Fruit fly (Drosophila melanogaster): Measurements from ENCODE around the gene CG31064.

DNA sequence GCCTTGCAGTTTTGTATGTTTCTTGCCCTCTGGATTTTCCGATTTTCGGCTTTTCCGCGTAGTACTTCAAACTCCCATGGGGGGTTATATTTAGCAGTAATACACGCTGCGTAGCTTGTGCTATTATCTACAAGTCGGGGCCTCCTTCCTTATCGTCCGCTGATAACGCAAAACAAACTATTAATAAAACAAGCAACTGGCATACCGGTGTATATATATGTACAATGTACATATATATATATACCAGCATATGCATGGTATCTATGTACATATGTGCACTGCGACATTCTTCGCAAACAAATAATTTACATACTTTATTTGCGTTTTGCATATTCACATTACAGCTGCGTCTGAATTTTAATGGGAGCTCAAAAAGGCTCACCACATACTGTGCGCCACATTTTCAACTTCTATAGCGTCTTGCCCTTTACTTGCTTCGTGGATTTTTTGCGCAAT, 15.1 kb upstream of the CG31064 start:
- no peak for TF ChIP-seq h (GFP tag; optimal IDR thresholded peaks at IDR 0.05)
- no peak for TF ChIP-seq Hnf4 (GFP tag; optimal IDR thresholded peaks at IDR 0.05)
- TF ChIP-seq tai (GFP tag; optimal IDR thresholded peaks at IDR 0.05): no peak
- no peak for TF ChIP-seq dmrt93B (GFP tag; optimal IDR thresholded peaks at IDR 0.05)
- no peak for TF ChIP-seq Dif (GFP tag; optimal IDR thresholded peaks at IDR 0.05; ENCODE audit: partially characterized antibody)
- no peak for TF ChIP-seq pan (optimal IDR thresholded peaks at IDR 0.05)
- TF ChIP-seq usp (GFP tag; optimal IDR thresholded peaks at IDR 0.05): no peak

Measured in whole organism, wandering third instar larva.